Fruit fly (Drosophila melanogaster) whole organism, embryonic: ENCODE results near the gene CG11454.

Experiments
- Abd-B ChIP-seq: fragments of 200-800 bp; sonication (Bioruptor generic); optimal IDR thresholded peaks from 2 replicates; lab custom pipeline; 2018; ENCODE audit warnings: missing biosample characterization, mild to moderate bottlenecking, missing genetic modification characterization, moderate library complexity
- Atf3 ChIP-seq: fragments of 200-800 bp; sonication (Bioruptor generic); optimal IDR thresholded peaks from 3 replicates; lab custom pipeline; 2016; ENCODE audit warnings: missing biosample characterization, missing genetic modification characterization
- CG10321 ChIP-seq: fragments of 200-800 bp; sonication (Bioruptor generic); IDR thresholded peaks from 2 replicates; pipeline ENCODE4 v1.3.6; 2022; ENCODE audit warnings: missing biosample characterization, missing genetic modification characterization
- CG18764 ChIP-seq: fragments of 200-800 bp; sonication (Bioruptor generic); optimal IDR thresholded peaks from 3 replicates; lab custom pipeline; 2016; ENCODE audit warnings: missing biosample characterization, missing genetic modification characterization
- CG3163 ChIP-seq: fragments of 200-800 bp; sonication (Bioruptor generic); optimal IDR thresholded peaks from 3 replicates; lab custom pipeline; 2016; ENCODE audit warnings: missing biosample characterization, missing genetic modification characterization
- Sin3A ChIP-seq: fragments of >200 bp; optimal IDR thresholded peaks from 2 replicates; lab custom pipeline; 2018
- croc ChIP-seq: fragments of 200-800 bp; sonication (Bioruptor generic); conservative IDR thresholded peaks from 3 replicates; pipeline ENCODE4 v1.3.6; 2022; ENCODE audit warnings: missing biosample characterization, missing genetic modification characterization
- vvl ChIP-seq: fragments of 200-800 bp; sonication (Bioruptor generic); IDR thresholded peaks from 2 replicates; pipeline ENCODE4 v1.3.6; 2022; ENCODE audit warnings: missing biosample characterization, missing genetic modification characterization

DNA sequence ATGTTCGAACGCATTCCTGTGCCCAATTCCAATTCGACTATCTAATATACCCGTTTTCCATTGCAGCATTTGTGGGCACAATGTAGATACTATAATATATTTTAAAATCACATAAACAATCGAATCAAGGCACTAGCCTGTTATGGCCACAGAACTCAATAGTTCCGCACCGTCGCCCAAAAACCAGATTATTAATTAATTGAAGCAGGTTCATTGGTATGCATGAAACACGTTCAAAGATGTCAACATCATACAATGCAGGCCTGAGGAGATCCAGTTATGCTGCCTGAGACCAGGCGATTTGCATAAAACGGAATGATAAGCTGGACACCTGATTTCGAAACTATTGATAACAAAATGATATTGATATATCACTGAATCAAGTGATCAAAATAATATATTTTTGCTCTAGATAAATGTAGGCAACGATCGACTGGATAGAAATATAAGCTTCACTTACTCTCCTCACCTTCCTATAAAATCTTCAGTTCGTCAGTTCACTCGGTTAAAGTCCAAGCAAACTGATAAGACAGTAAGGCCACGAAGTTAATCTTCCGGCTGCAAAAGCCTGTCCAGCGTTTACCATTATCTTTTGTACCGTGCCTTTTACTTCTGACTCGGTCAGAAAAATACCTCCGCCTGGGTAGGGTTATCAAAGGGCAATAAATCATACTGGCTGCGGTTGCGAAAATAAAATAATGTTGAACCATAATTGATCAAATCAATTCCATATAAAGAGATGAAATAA lies 7.6 kb upstream of the CG11454 start:
- TF ChIP-seq croc (GFP tag; lab: Robert Waterston, UW) (no peak), CG18764 (GFP tag; lab: Kevin White, UChicago) (no peak), vvl (GFP tag; lab: Robert Waterston, UW) (peak; percentile 81), Atf3 (GFP tag; lab: Kevin White, UChicago) (no peak), CG10321 (GFP tag; lab: Robert Waterston, UW) (no peak), Abd-B (GFP tag; lab: Kevin White, UChicago) (no peak), CG3163 (GFP tag; lab: Kevin White, UChicago) (no peak), Sin3A (lab: Kevin White, UChicago) (no peak)
